Fruit fly (Drosophila melanogaster) whole organism, embryonic: ENCODE data around the gene CG32829.
A peak's percentile ranks its signal among the peaks of the same experiment; 100 is the strongest.

Experiments
- Aef1 ChIP-seq: fragments of 200-800 bp; sonication (Bioruptor generic); IDR thresholded peaks from 3 replicates; pipeline ENCODE4 v1.3.6; 2022; ENCODE audit warnings: missing biosample characterization, missing genetic modification characterization
- CG11456 ChIP-seq: fragments of 200-800 bp; sonication (Bioruptor generic); IDR thresholded peaks from 3 replicates; pipeline ENCODE4 v1.3.6; 2022; ENCODE audit warnings: missing biosample characterization, missing genetic modification characterization
- CG11695 ChIP-seq: fragments of 200-800 bp; sonication (Bioruptor generic); IDR thresholded peaks from 3 replicates; pipeline ENCODE4 v1.3.6; 2022; ENCODE audit warnings: missing biosample characterization, missing genetic modification characterization
- CG12219 ChIP-seq: fragments of 200-800 bp; sonication (Bioruptor generic); optimal IDR thresholded peaks from 3 replicates; lab custom pipeline; 2018; ENCODE audit warnings: missing biosample characterization, mild to moderate bottlenecking, missing genetic modification characterization
- CG12942 ChIP-seq: fragments of 200-800 bp; sonication (Bioruptor generic); optimal IDR thresholded peaks from 3 replicates; lab custom pipeline; 2016; ENCODE audit warnings: missing biosample characterization, missing genetic modification characterization
- CG13894 ChIP-seq: fragments of 200-800 bp; sonication (Bioruptor generic); optimal IDR thresholded peaks from 3 replicates; lab custom pipeline; 2018; ENCODE audit warnings: missing biosample characterization, mild to moderate bottlenecking, missing genetic modification characterization, moderate library complexity
- CG15269 ChIP-seq: fragments of 200-800 bp; sonication (Bioruptor generic); optimal IDR thresholded peaks from 2 replicates; lab custom pipeline; 2018; ENCODE audit warnings: missing biosample characterization, mild to moderate bottlenecking, missing genetic modification characterization, moderate library complexity
- CG1602 ChIP-seq: fragments of 200-800 bp; sonication (Bioruptor generic); optimal IDR thresholded peaks from 3 replicates; lab custom pipeline; 2016; ENCODE audit warnings: missing biosample characterization, missing genetic modification characterization
- CG1603 ChIP-seq: fragments of 200-800 bp; sonication (Bioruptor generic); optimal IDR thresholded peaks from 2 replicates; lab custom pipeline; 2019; ENCODE audit warnings: missing biosample characterization, mild to moderate bottlenecking, missing genetic modification characterization, moderate library complexity
- CG1647 ChIP-seq: fragments of 200-800 bp; sonication (Bioruptor generic); optimal IDR thresholded peaks from 3 replicates; lab custom pipeline; 2016; ENCODE audit warnings: missing biosample characterization, missing genetic modification characterization
- CG16813 ChIP-seq: fragments of 200-800 bp; sonication (Bioruptor generic); IDR thresholded peaks from 3 replicates; pipeline ENCODE4 v1.3.6; 2022; ENCODE audit warnings: missing biosample characterization, missing genetic modification characterization; ENCODE audit not compliant: partially characterized antibody
- CG32532 ChIP-seq: fragments of 200-800 bp; sonication (Bioruptor generic); IDR thresholded peaks from 2 replicates; pipeline ENCODE4 v1.3.6; 2022; ENCODE audit warnings: missing biosample characterization, missing genetic modification characterization
- CG32772 ChIP-seq: fragments of 200-800 bp; sonication (Bioruptor generic); IDR thresholded peaks from 2 replicates; pipeline ENCODE4 v1.3.6; 2022; ENCODE audit warnings: missing biosample characterization, missing genetic modification characterization
- CG4328 ChIP-seq: fragments of 200-800 bp; sonication (Bioruptor generic); optimal IDR thresholded peaks from 3 replicates; lab custom pipeline; 2017; ENCODE audit warnings: missing biosample characterization, missing genetic modification reagents, missing genetic modification characterization
- CG4360 ChIP-seq: fragments of 200-800 bp; sonication (Bioruptor generic); IDR thresholded peaks from 2 replicates; pipeline ENCODE4 v1.3.6; 2022; ENCODE audit warnings: missing biosample characterization, missing genetic modification characterization
- CG4854 ChIP-seq: fragments of 200-800 bp; sonication (Bioruptor generic); optimal IDR thresholded peaks from 2 replicates; lab custom pipeline; 2016; ENCODE audit warnings: missing biosample characterization, missing genetic modification characterization, inconsistent platforms
- CG6689 ChIP-seq: fragments of 200-800 bp; sonication (Bioruptor generic); IDR thresholded peaks from 2 replicates; pipeline ENCODE4 v1.3.6; 2022; ENCODE audit warnings: missing biosample characterization, missing genetic modification characterization
- CG6765 ChIP-seq: fragments of 200-800 bp; sonication (Bioruptor generic); optimal IDR thresholded peaks from 3 replicates; lab custom pipeline; 2017; ENCODE audit warnings: missing biosample characterization, mild to moderate bottlenecking, missing genetic modification characterization
- CG6791 ChIP-seq: fragments of 200-800 bp; sonication (Bioruptor generic); IDR thresholded peaks from 3 replicates; pipeline ENCODE4 v1.3.6; 2022; ENCODE audit warnings: missing biosample characterization, missing genetic modification characterization; ENCODE audit not compliant: partially characterized antibody
- CG6854 ChIP-seq: fragments of 200-800 bp; sonication (Bioruptor generic); optimal IDR thresholded peaks from 3 replicates; lab custom pipeline; 2017; ENCODE audit warnings: missing biosample characterization, mild to moderate bottlenecking, missing genetic modification characterization
- CG8478 ChIP-seq: fragments of >200 bp; optimal IDR thresholded peaks from 2 replicates; lab custom pipeline; 2018
- CG9609 ChIP-seq: fragments of 200-800 bp; sonication (Bioruptor generic); optimal IDR thresholded peaks from 3 replicates; lab custom pipeline; 2016; ENCODE audit warnings: missing biosample characterization, missing genetic modification characterization
- HmgZ ChIP-seq: fragments of 200-800 bp; sonication (Bioruptor generic); optimal IDR thresholded peaks from 2 replicates; lab custom pipeline; 2018; ENCODE audit warnings: missing biosample characterization, mild to moderate bottlenecking, missing genetic modification characterization
- Hsf ChIP-seq: fragments of 200-800 bp; sonication (Bioruptor generic); optimal IDR thresholded peaks from 3 replicates; lab custom pipeline; 2016; ENCODE audit warnings: missing biosample characterization, missing genetic modification characterization
- Max ChIP-seq: fragments of 200-800 bp; sonication (Bioruptor generic); optimal IDR thresholded peaks from 2 replicates; lab custom pipeline; 2016; ENCODE audit warnings: missing biosample characterization, mild to moderate bottlenecking, missing genetic modification characterization
- Med ChIP-seq: fragments of 200-800 bp; sonication (Bioruptor generic); peaks from one replicate; lab custom pipeline; 2016; ENCODE audit warnings: missing biosample characterization, missing genetic modification characterization, mild to moderate bottlenecking, inconsistent platforms, moderate library complexity
- Nf-YB ChIP-seq: fragments of 200-800 bp; sonication (Bioruptor generic); optimal IDR thresholded peaks from 3 replicates; lab custom pipeline; 2019; ENCODE audit warnings: missing biosample characterization, mild to moderate bottlenecking, missing genetic modification characterization, moderate library complexity
- Oaz ChIP-seq: fragments of 200-800 bp; sonication (Bioruptor generic); IDR thresholded peaks from 2 replicates; pipeline ENCODE4 v1.3.6; 2022; ENCODE audit warnings: missing biosample characterization, missing genetic modification characterization
- Optix ChIP-seq: fragments of 200-800 bp; sonication (Bioruptor generic); IDR thresholded peaks from 3 replicates; pipeline ENCODE4 v1.3.6; 2022; ENCODE audit warnings: missing biosample characterization, missing genetic modification characterization
- Rfx ChIP-seq: fragments of 200-800 bp; sonication (Bioruptor generic); IDR thresholded peaks from 2 replicates; pipeline ENCODE4 v1.3.6; 2022; ENCODE audit warnings: missing biosample characterization, missing genetic modification characterization
- Six4 ChIP-seq: fragments of 200-800 bp; sonication (Bioruptor generic); optimal IDR thresholded peaks from 2 replicates; lab custom pipeline; 2016; ENCODE audit warnings: missing biosample characterization, missing genetic modification characterization
- ac ChIP-seq: fragments of 200-800 bp; sonication (Bioruptor generic); optimal IDR thresholded peaks from 3 replicates; lab custom pipeline; 2017; ENCODE audit warnings: missing biosample characterization, mild to moderate bottlenecking, missing genetic modification characterization
- aop ChIP-seq: fragments of 200-800 bp; sonication (Bioruptor generic); IDR thresholded peaks from 2 replicates; pipeline ENCODE4 v1.3.6; 2022; ENCODE audit warnings: missing biosample characterization, missing genetic modification characterization
- ap ChIP-seq: fragments of 200-800 bp; sonication (Bioruptor generic); IDR thresholded peaks from 2 replicates; pipeline ENCODE4 v1.3.6; 2022; ENCODE audit warnings: missing biosample characterization, missing genetic modification characterization
- bcd ChIP-seq: fragments of 200-800 bp; sonication (Bioruptor generic); optimal IDR thresholded peaks from 2 replicates; lab custom pipeline; 2017; ENCODE audit warnings: missing biosample characterization, mild to moderate bottlenecking, missing genetic modification characterization
- da ChIP-seq: fragments of 200-800 bp; sonication (Bioruptor generic); optimal IDR thresholded peaks from 2 replicates; lab custom pipeline; 2016; ENCODE audit warnings: missing biosample characterization, missing genetic modification characterization
- en ChIP-seq: fragments of 200-800 bp; sonication (Bioruptor generic); optimal IDR thresholded peaks from 2 replicates; lab custom pipeline; 2016; ENCODE audit warnings: missing biosample characterization, missing genetic modification characterization
- eve ChIP-seq, 2 experiments: fragments of >200 bp; optimal IDR thresholded peaks; 2 replicates each; lab custom pipeline; 2017; ENCODE audit warnings: missing biosample characterization in 2 of 2, missing genetic modification characterization in 2 of 2
- ftz-f1 ChIP-seq: fragments of 200-800 bp; sonication (Bioruptor generic); optimal IDR thresholded peaks from 2 replicates; lab custom pipeline; 2016; ENCODE audit warnings: missing biosample characterization, missing genetic modification characterization
- hkb ChIP-seq, 2 experiments: fragments of 200-800 bp in 1 of 2; fragments of >200 bp in 1 of 2; sonication (Bioruptor generic) in 1 of 2; IDR thresholded peaks in 1 of 2; optimal IDR thresholded peaks in 1 of 2; 2 replicates each; pipeline versions ENCODE4 v1.3.6 to Lab custom; 2017 to 2022; ENCODE audit warnings: missing biosample characterization in 1 of 2, missing genetic modification characterization in 1 of 2
- hth ChIP-seq: fragments of >200 bp; optimal IDR thresholded peaks from 2 replicates; lab custom pipeline; 2017; ENCODE audit warnings: inconsistent platforms
- ken ChIP-seq: fragments of 200-800 bp; sonication (Bioruptor generic); IDR thresholded peaks from 3 replicates; pipeline ENCODE4 v1.3.6; 2022; ENCODE audit warnings: missing biosample characterization, missing genetic modification characterization
- lilli ChIP-seq: fragments of 200-800 bp; sonication (Bioruptor generic); optimal IDR thresholded peaks from 3 replicates; lab custom pipeline; 2016; ENCODE audit warnings: missing biosample characterization, missing genetic modification characterization
- odd ChIP-seq: fragments of 200-800 bp; sonication (Bioruptor generic); optimal IDR thresholded peaks from 2 replicates; lab custom pipeline; 2017; ENCODE audit warnings: missing biosample characterization, mild to moderate bottlenecking, missing genetic modification characterization
- pb ChIP-seq: fragments of 200-800 bp; sonication (Bioruptor generic); optimal IDR thresholded peaks from 3 replicates; lab custom pipeline; 2016; ENCODE audit warnings: missing biosample characterization, missing genetic modification characterization
- pita ChIP-seq: fragments of 200-800 bp; sonication (Bioruptor generic); optimal IDR thresholded peaks from 2 replicates; lab custom pipeline; 2017; ENCODE audit warnings: missing biosample characterization, mild to moderate bottlenecking, missing genetic modification characterization
- slbo ChIP-seq: fragments of 200-800 bp; sonication (Bioruptor generic); IDR thresholded peaks from 2 replicates; pipeline ENCODE4 v1.3.6; 2022; ENCODE audit warnings: missing biosample characterization, missing genetic modification characterization
- toy ChIP-seq: fragments of 200-800 bp; sonication (Bioruptor generic); IDR thresholded peaks from 2 replicates; pipeline ENCODE4 v1.3.6; 2022; ENCODE audit warnings: missing biosample characterization, missing genetic modification characterization
- twi ChIP-seq: fragments of 200-800 bp; optimal IDR thresholded peaks from 2 replicates; lab custom pipeline; 2019; ENCODE audit warnings: missing biosample characterization, mild to moderate bottlenecking, missing genetic modification characterization, moderate library complexity
- tx ChIP-seq: fragments of 200-800 bp; sonication (Bioruptor generic); optimal IDR thresholded peaks from 2 replicates; lab custom pipeline; 2016; ENCODE audit warnings: missing biosample characterization, missing genetic modification characterization
- vnd ChIP-seq: fragments of 200-800 bp; sonication (Bioruptor generic); IDR thresholded peaks from 3 replicates; pipeline ENCODE4 v1.3.6; 2022; ENCODE audit warnings: missing biosample characterization, missing genetic modification characterization; ENCODE audit not compliant: partially characterized antibody
- zfh1 ChIP-seq: fragments of 200-800 bp; sonication (Bioruptor generic); IDR thresholded peaks from 3 replicates; pipeline ENCODE4 v1.3.6; 2022; ENCODE audit warnings: missing biosample characterization, missing genetic modification characterization

CG32829 gene

dm6 chr2L:6956725-6957124 lies 40.5 kb upstream of the CG32829 start, which contains the start of the genes CG13775 and CG3430 (continued):
- TF ChIP-seq HmgZ (tag; lab: Kevin White, UChicago) (peak; percentile 72), CG1603 (no peak), zfh1 (peak; percentile 45; the same call in 2 of the 3 replicates), da (GFP tag; lab: Kevin White, UChicago) (no peak), CG32532 (GFP tag; lab: Robert Waterston, UW) (peak; percentile 56; the same call in 1 of the 2 replicates), Optix (GFP tag; lab: Robert Waterston, UW) (no peak), hth (no peak), Oaz (GFP tag; lab: Robert Waterston, UW) (no peak), CG13894 (tag; lab: Kevin White, UChicago) (no peak), slbo (GFP tag; lab: Robert Waterston, UW) (peak; percentile 67), Hsf (GFP tag; lab: Kevin White, UChicago) (peak; percentile 25), Rfx (GFP tag; lab: Robert Waterston, UW) (peak; percentile 67), eve (GFP tag; optimal IDR thresholded peaks at IDR 0.05; lab: Kevin White, UChicago) (no peak), lilli (GFP tag; lab: Kevin White, UChicago) (no peak), CG15269 (no peak), CG32772 (GFP tag; lab: Robert Waterston, UW) (0 out of 2 replicates have a peak, but pooled peaks have one; percentile 6), Med (GFP tag; lab: Kevin White, UChicago) (peak; percentile 92), CG6765 (GFP tag; lab: Kevin White, UChicago) (peak; percentile 33), odd (GFP tag; lab: Kevin White, UChicago) (no peak), CG6689 (no peak), twi (tag; lab: Kevin White, UChicago) (no peak), hkb (optimal IDR thresholded peaks at IDR 0.05; lab: Kevin White, UChicago) (no peak), hkb (GFP tag; IDR thresholded peaks at IDR 0.05; lab: Robert Waterston, UW) (0 out of 2 replicates have a peak, but pooled peaks have one; percentile 21), CG16813 (peak; percentile 56), en (GFP tag; lab: Kevin White, UChicago) (no peak), CG11456 (GFP tag; lab: Robert Waterston, UW) (peak; percentile 58; the same call in 2 of the 3 replicates), CG1647 (GFP tag; lab: Kevin White, UChicago) (no peak), pita (GFP tag; lab: Kevin White, UChicago) (no peak), vnd (GFP tag; lab: Robert Waterston, UW) (peak; percentile 31; the same call in 1 of the 3 replicates), CG4328 (GFP tag; lab: Kevin White, UChicago) (no peak), CG12219 (GFP tag; lab: Kevin White, UChicago) (no peak), Nf-YB (GFP tag; lab: Kevin White, UChicago) (no peak), ap (no peak), CG1602 (GFP tag; lab: Kevin White, UChicago) (no peak), ken (GFP tag; lab: Robert Waterston, UW) (0 out of 3 replicates have a peak, but pooled peaks have one; percentile 32), bcd (GFP tag; lab: Kevin White, UChicago) (no peak), CG11695 (GFP tag; lab: Robert Waterston, UW) (no peak), ac (GFP tag; lab: Kevin White, UChicago) (no peak), Six4 (GFP tag; lab: Kevin White, UChicago) (no peak), CG6854 (GFP tag; lab: Kevin White, UChicago) (no peak), CG8478 (lab: Kevin White, UChicago) (no peak), CG4360 (GFP tag; lab: Robert Waterston, UW) (no peak), CG4854 (GFP tag; lab: Kevin White, UChicago) (no peak), pb (GFP tag; lab: Kevin White, UChicago) (peak; percentile 28), toy (GFP tag; lab: Robert Waterston, UW) (no peak), Aef1 (no peak), ftz-f1 (GFP tag; lab: Kevin White, UChicago) (peak; percentile 0), Max (GFP tag; lab: Kevin White, UChicago) (no peak), CG9609 (GFP tag; lab: Kevin White, UChicago) (peak; percentile 30), tx (GFP tag; lab: Kevin White, UChicago) (no peak), CG12942 (GFP tag; lab: Kevin White, UChicago) (no peak), CG6791 (peak; percentile 56; the same call in 2 of the 3 replicates), aop (GFP tag; lab: Robert Waterston, UW) (peak; percentile 94)
